Worm (Caenorhabditis elegans) whole organism, L3 larva: ENCODE data around the gene C54D10.10.

Source experiments
- R02D3.7 ChIP-seq: fragments of 150-350 bp; optimal IDR thresholded peaks from 2 replicates; lab custom pipeline; 2014; ENCODE audit warnings: missing biosample characterization, missing genetic modification characterization
- ZK546.5 ChIP-seq: sonication (generic microtip); optimal IDR thresholded peaks from 2 replicates; lab custom pipeline; 2017; ENCODE audit warnings: missing biosample characterization, missing genetic modification characterization
- ceh-16 ChIP-seq: sonication (generic microtip); optimal IDR thresholded peaks from 2 replicates; lab custom pipeline; 2017; ENCODE audit warnings: missing biosample characterization, missing genetic modification characterization
- ceh-28 ChIP-seq: fragments of 150-350 bp; optimal IDR thresholded peaks from 2 replicates; lab custom pipeline; 2014; ENCODE audit warnings: missing biosample characterization, missing genetic modification reagents, missing genetic modification characterization
- ceh-82 ChIP-seq: fragments of 150-350 bp; optimal IDR thresholded peaks from 2 replicates; lab custom pipeline; 2014; ENCODE audit warnings: missing biosample characterization, missing genetic modification characterization
- ceh-9 ChIP-seq: sonication (generic microtip); optimal IDR thresholded peaks from 2 replicates; lab custom pipeline; 2018; ENCODE audit warnings: missing biosample characterization, missing genetic modification characterization
- egl-5 ChIP-seq: fragments of 150-350 bp; optimal IDR thresholded peaks from 2 replicates; lab custom pipeline; 2017; ENCODE audit warnings: missing biosample characterization, missing genetic modification reagents, missing genetic modification characterization, inconsistent platforms
- elt-1 ChIP-seq: fragments of 150-350 bp; optimal IDR thresholded peaks from 2 replicates; lab custom pipeline; 2014; ENCODE audit warnings: missing biosample characterization, missing genetic modification characterization
- elt-2 ChIP-seq: sonication (generic microtip); optimal IDR thresholded peaks from 2 replicates; lab custom pipeline; 2016; ENCODE audit warnings: missing genetic modification reagents, mild to moderate bottlenecking, missing genetic modification characterization, missing compliant biosample characterization
- eor-1 ChIP-seq, 2 experiments: fragments of 150-350 bp; optimal IDR thresholded peaks; 2 replicates each; lab custom pipeline; 2014 to 2018; ENCODE audit warnings: missing biosample characterization in 2 of 2, missing genetic modification characterization in 2 of 2
- fkh-10 ChIP-seq: sonication (generic microtip); optimal IDR thresholded peaks from 2 replicates; lab custom pipeline; 2017; ENCODE audit warnings: missing biosample characterization, missing genetic modification reagents, missing genetic modification characterization
- fkh-2 ChIP-seq: fragments of 150-350 bp; optimal IDR thresholded peaks from 2 replicates; lab custom pipeline; 2014; ENCODE audit warnings: missing biosample characterization, missing genetic modification reagents, missing genetic modification characterization
- fos-1 ChIP-seq: fragments of 150-350 bp; optimal IDR thresholded peaks from 2 replicates; lab custom pipeline; 2014; ENCODE audit warnings: missing biosample characterization, missing genetic modification characterization
- jun-1 ChIP-seq: fragments of 150-350 bp; optimal IDR thresholded peaks from 2 replicates; lab custom pipeline; 2014; ENCODE audit warnings: missing biosample characterization, missing genetic modification reagents, missing genetic modification characterization
- lin-15B ChIP-seq: fragments of 150-350 bp; optimal IDR thresholded peaks from 2 replicates; lab custom pipeline; 2014; ENCODE audit warnings: missing biosample characterization, missing genetic modification characterization
- lin-39 ChIP-seq: fragments of 150-350 bp; optimal IDR thresholded peaks from 2 replicates; lab custom pipeline; 2018; ENCODE audit warnings: missing biosample characterization, missing genetic modification reagents, missing genetic modification characterization
- lsy-12 ChIP-seq: sonication (generic microtip); optimal IDR thresholded peaks from 2 replicates; lab custom pipeline; 2016; ENCODE audit warnings: mild to moderate bottlenecking, missing genetic modification characterization, missing compliant biosample characterization
- nhr-11 ChIP-seq: fragments of 150-350 bp; optimal IDR thresholded peaks from 2 replicates; lab custom pipeline; 2014; ENCODE audit warnings: missing biosample characterization, missing genetic modification characterization
- nhr-23 ChIP-seq: fragments of 150-350 bp; optimal IDR thresholded peaks from 2 replicates; lab custom pipeline; 2014; ENCODE audit warnings: missing biosample characterization, missing genetic modification reagents, missing genetic modification characterization
- nhr-25 ChIP-seq: sonication (generic microtip); optimal IDR thresholded peaks from 2 replicates; lab custom pipeline; 2017; ENCODE audit warnings: missing biosample characterization, missing genetic modification characterization
- nhr-28 ChIP-seq: fragments of 150-350 bp; optimal IDR thresholded peaks from 2 replicates; lab custom pipeline; 2014; ENCODE audit warnings: missing biosample characterization, missing genetic modification characterization
- nhr-43 ChIP-seq: sonication (generic microtip); optimal IDR thresholded peaks from 2 replicates; lab custom pipeline; 2016; ENCODE audit warnings: mild to moderate bottlenecking, missing genetic modification characterization, missing compliant biosample characterization; ENCODE audit not compliant: poor library complexity, severe bottlenecking
- nhr-67 ChIP-seq: fragments of 150-350 bp; optimal IDR thresholded peaks from 2 replicates; lab custom pipeline; 2014; ENCODE audit warnings: missing biosample characterization, missing genetic modification characterization
- nhr-76 ChIP-seq: fragments of 150-350 bp; sonication (generic microtip); optimal IDR thresholded peaks from 5 replicates; lab custom pipeline; 2014; ENCODE audit warnings: missing biosample characterization, missing genetic modification characterization
- nhr-77 ChIP-seq: fragments of 150-350 bp; optimal IDR thresholded peaks from 2 replicates; lab custom pipeline; 2014; ENCODE audit warnings: missing biosample characterization, missing genetic modification characterization
- pha-4 ChIP-seq: fragments of 150-350 bp; optimal IDR thresholded peaks from 2 replicates; lab custom pipeline; 2014; ENCODE audit warnings: missing biosample characterization, missing genetic modification reagents, missing genetic modification characterization
- pqm-1 ChIP-seq: fragments of 150-350 bp; optimal IDR thresholded peaks from 2 replicates; lab custom pipeline; 2017; ENCODE audit warnings: missing biosample characterization, missing genetic modification characterization, inconsistent platforms
- sea-2 ChIP-seq: fragments of 150-350 bp; sonication (generic microtip); optimal IDR thresholded peaks from 4 replicates; lab custom pipeline; 2014; ENCODE audit warnings: missing biosample characterization, missing genetic modification reagents, missing genetic modification characterization
- skn-1 ChIP-seq: fragments of 150-350 bp; optimal IDR thresholded peaks from 2 replicates; lab custom pipeline; 2014; ENCODE audit warnings: missing biosample characterization, missing genetic modification characterization
- snpc-4 ChIP-seq: fragments of 150-350 bp; optimal IDR thresholded peaks from 2 replicates; lab custom pipeline; 2014; ENCODE audit warnings: missing biosample characterization, missing genetic modification characterization
- tbx-2 ChIP-seq: sonication (generic microtip); optimal IDR thresholded peaks from 2 replicates; lab custom pipeline; 2016; ENCODE audit warnings: mild to moderate bottlenecking, missing genetic modification characterization, missing compliant biosample characterization
- unc-39 ChIP-seq: sonication (generic microtip); optimal IDR thresholded peaks from 4 replicates; lab custom pipeline; 2017; ENCODE audit warnings: missing biosample characterization, missing genetic modification characterization
- unc-62 ChIP-seq: fragments of 150-350 bp; sonication (generic microtip); optimal IDR thresholded peaks from 4 replicates; lab custom pipeline; 2014; ENCODE audit warnings: missing biosample characterization, missing genetic modification reagents, missing genetic modification characterization
- zag-1 ChIP-seq: fragments of 150-350 bp; optimal IDR thresholded peaks from 2 replicates; lab custom pipeline; 2014; ENCODE audit warnings: missing biosample characterization, missing genetic modification characterization
- ztf-11 ChIP-seq: fragments of 150-350 bp; optimal IDR thresholded peaks from 2 replicates; lab custom pipeline; 2014; ENCODE audit warnings: missing biosample characterization, missing genetic modification characterization
- ztf-4 ChIP-seq: fragments of 150-350 bp; optimal IDR thresholded peaks from 2 replicates; lab custom pipeline; 2014; ENCODE audit warnings: missing biosample characterization, missing genetic modification characterization

C54D10.10 gene

DNA sequence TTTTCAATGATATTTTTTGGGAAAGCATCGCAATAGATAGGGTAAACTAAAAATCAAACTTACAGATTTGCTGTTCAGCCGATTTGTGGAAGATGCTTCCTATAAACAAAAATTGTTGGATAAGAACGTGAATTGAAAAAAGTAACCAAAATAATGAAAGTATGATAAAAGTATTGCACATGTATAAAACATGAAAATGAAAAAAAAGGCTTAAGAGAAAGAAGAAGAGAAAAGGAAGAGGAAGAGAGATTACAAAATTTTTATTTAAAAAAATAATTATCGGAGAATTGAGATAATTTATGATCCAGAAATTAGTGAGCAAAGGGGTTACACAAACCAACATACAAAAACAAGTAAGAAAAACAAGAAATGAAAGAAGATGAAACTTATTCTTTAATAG, 8.4 kb downstream of the C54D10.10 start, which contains the start of gene pals-37:
TSS of gene pals-37 (minus strand) at position 101 of the 400 bp plus-strand sequence.
- TF ChIP-seq skn-1 (tag; lab: Kevin White, UChicago), result no peak
- TF ChIP-seq fkh-2, result no peak
- TF ChIP-seq ztf-11 (tag; lab: Kevin White, UChicago), result no peak
- TF ChIP-seq ceh-9, result no peak
- TF ChIP-seq nhr-11, result no peak
- no peak for TF ChIP-seq sea-2 (GFP tag; lab: Kevin White, UChicago)
- TF ChIP-seq egl-5, result no peak
- TF ChIP-seq tbx-2 (tag; lab: Kevin White, UChicago), result no peak

DNA sequence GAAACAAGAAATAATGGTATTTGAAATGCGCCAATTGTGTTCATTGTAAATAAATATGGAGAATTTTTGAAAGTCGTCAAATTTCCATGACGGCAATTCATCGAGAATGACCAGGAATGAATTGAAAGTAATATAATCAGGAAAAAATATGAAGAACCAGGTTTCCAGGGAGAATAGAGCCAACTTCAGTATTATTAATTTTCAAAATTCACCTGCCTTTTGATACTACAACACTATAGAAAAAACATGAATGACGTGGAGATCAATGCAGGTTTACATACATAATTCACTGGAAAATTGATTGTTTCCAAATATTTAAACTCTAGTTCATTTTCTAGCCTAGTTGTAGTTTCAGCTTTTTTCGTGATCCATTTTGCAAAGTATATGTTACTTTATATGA, 16.1 kb downstream of the C54D10.10 start, which contains the start of gene srh-25:
TSS of gene srh-25 (minus strand) at position 101 of the 400 bp plus-strand sequence.
- TF ChIP-seq nhr-43 (tag; lab: Kevin White, UChicago) (no peak), ceh-82 (tag; lab: Kevin White, UChicago) (no peak), ceh-16 (tag; lab: Kevin White, UChicago) (no peak), eor-1 (tag; optimal IDR thresholded peaks at IDR 0.05; lab: Kevin White, UChicago) (no peak), nhr-76 (no peak), lin-15B (tag; lab: Kevin White, UChicago) (no peak), elt-1 (no peak), lin-39 (tag; lab: Kevin White, UChicago) (no peak), ztf-4 (tag; lab: Kevin White, UChicago) (no peak), snpc-4 (tag; lab: Kevin White, UChicago) (no peak), ZK546.5 (no peak), nhr-28 (tag; lab: Kevin White, UChicago) (no peak), fos-1 (no peak)

DNA sequence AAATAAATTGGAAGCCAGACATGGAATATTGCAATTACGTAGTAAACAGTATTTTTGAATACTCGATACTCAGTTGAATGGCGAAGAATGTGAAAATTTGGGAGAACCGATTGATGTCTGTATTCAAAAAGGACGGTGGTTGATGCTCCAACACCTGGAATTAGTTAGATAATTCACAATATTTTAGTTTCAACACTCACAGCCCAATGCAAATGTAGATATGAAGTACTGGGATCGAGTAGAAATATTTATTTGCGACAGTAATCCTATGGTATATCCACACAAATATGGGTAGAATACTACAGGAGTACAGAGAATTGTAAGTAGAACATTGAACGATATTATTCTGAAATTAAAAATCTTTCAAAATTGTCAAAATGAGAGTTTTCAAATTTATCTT, 16.7 kb downstream of the C54D10.10 start:
- TF ChIP-seq nhr-23 (tag; lab: Kevin White, UChicago), result no peak
- TF ChIP-seq elt-2 (tag; lab: Kevin White, UChicago), result no peak
- no peak for TF ChIP-seq sea-2 (GFP tag; lab: Kevin White, UChicago)
- no peak for TF ChIP-seq egl-5
- TF ChIP-seq nhr-77 (tag; lab: Kevin White, UChicago), result no peak
- no peak for TF ChIP-seq ceh-9
- TF ChIP-seq ztf-4 (tag; lab: Kevin White, UChicago), result no peak
- TF ChIP-seq skn-1 (tag; lab: Kevin White, UChicago), result no peak
- no peak for TF ChIP-seq pqm-1 (tag; lab: Kevin White, UChicago)

DNA sequence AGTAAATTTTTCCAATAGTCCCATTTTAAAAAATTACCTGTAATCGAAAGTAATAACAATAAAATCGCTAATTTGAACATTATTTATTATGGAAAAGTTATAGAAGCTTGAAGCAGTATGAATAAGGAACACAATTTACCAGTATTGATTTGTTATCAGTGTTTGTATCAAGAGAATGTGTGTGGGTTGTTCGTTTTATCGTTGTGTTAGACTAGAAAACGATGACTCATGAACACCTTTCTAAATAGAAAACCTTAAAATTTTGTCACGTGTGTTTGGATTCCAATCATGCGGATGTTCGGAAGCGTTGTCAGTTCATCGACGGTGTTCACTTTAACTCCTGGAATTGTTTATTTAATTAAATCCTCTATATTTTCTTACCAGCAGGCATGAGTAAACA, 17.7 kb downstream of the C54D10.10 start, which contains the start of gene C54D10.13:
TSS of gene C54D10.13 (minus strand) at position 179 of the 400 bp plus-strand sequence.
- TF ChIP-seq pqm-1 (tag; lab: Kevin White, UChicago), result peak; percentile 62
- TF ChIP-seq elt-2 (tag; lab: Kevin White, UChicago), result peak; percentile 48
- TF ChIP-seq lin-39 (tag; lab: Kevin White, UChicago), result no peak

DNA sequence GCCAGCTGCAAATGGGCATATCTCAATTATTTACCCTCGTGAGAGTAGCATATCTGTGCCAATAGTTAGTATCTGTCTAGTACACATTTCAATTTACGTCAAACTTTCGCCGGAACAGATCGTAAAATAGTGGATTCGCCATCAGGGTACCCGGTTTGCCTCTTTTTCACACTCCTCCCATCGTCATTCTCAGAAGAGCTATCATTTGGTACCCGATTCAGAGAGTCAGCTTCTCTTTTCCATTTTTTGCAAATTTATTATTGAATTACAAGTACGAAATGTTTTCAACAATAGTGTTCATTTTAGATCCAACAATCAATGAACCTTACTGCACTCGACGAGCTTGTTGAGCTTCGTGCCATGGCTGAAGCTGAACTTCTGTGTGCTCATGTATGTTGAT, 20.8 kb downstream of the C54D10.10 start, which contains the start of gene C54D10.5:
TSS of gene C54D10.5 (plus strand) at position 301 of the 400 bp plus-strand sequence.
- TF ChIP-seq nhr-76 (no peak), lin-15B (tag; lab: Kevin White, UChicago) (no peak), lsy-12 (tag; lab: Kevin White, UChicago) (no peak), R02D3.7 (tag; lab: Kevin White, UChicago) (no peak), ceh-16 (tag; lab: Kevin White, UChicago) (no peak)
- TF ChIP-seq, all 47 proteins: peak for 0

DNA sequence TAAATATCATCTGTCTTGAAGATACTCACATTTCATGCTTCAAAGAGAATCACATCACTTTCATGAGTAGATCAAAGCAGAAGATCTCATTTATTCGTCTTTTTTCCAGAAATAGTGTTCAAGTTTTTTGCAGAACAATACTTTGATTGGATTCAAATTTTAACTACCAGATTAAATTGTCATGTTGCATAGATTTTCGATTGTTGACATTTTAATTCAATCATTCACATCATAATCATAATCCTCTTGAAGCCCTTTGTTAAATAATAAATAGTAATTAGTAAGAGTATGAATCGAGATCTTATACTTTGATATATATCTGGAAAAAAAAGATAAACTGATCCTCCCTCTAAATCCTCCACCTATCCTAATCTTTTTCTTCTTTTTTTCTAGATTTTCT, 22.0 kb downstream of the C54D10.10 start:
- no peak for TF ChIP-seq unc-39
- TF ChIP-seq nhr-25 (tag; lab: Kevin White, UChicago), result no peak
- no peak for TF ChIP-seq fkh-10 (GFP tag; lab: Kevin White, UChicago)
- TF ChIP-seq nhr-43 (tag; lab: Kevin White, UChicago), result no peak
- no peak for TF ChIP-seq nhr-67 (tag; lab: Kevin White, UChicago)
- no peak for TF ChIP-seq ceh-28 (tag; lab: Kevin White, UChicago)
- no peak for TF ChIP-seq sea-2 (GFP tag; lab: Kevin White, UChicago)
- no peak for TF ChIP-seq nhr-11
- no peak for TF ChIP-seq ztf-4 (tag; lab: Kevin White, UChicago)
- no peak for TF ChIP-seq fos-1
- TF ChIP-seq unc-62 (GFP tag; lab: Kevin White, UChicago), result no peak
- no peak for TF ChIP-seq zag-1
- TF ChIP-seq eor-1 (tag; optimal IDR thresholded peaks at IDR 0.05; lab: Kevin White, UChicago), result no peak
- TF ChIP-seq jun-1 (tag; lab: Kevin White, UChicago), result no peak
- no peak for TF ChIP-seq nhr-77 (tag; lab: Kevin White, UChicago)
- no peak for TF ChIP-seq pha-4 (tag; lab: Kevin White, UChicago)
